Worm (Caenorhabditis elegans) whole organism, midembryonic: Measurements from ENCODE around the gene ptp-2.

Source experiments
- T22C8.4 ChIP-seq: fragments of 200-800 bp; sonication (Bioruptor generic); IDR thresholded peaks from 2 replicates; pipeline ENCODE4 v1.3.6; 2022; ENCODE audit warnings: missing genetic modification characterization, missing compliant biosample characterization
- cog-1 ChIP-seq: sonication (generic microtip); optimal IDR thresholded peaks from 2 replicates; lab custom pipeline; 2016; ENCODE audit warnings: missing genetic modification characterization, missing compliant biosample characterization
- flt-1 ChIP-seq: fragments of 200-800 bp; sonication (Bioruptor generic); IDR thresholded peaks from 2 replicates; pipeline ENCODE4 v1.3.6; 2022; ENCODE audit warnings: missing genetic modification characterization, missing compliant biosample characterization
- med-1 ChIP-seq: sonication (generic microtip); optimal IDR thresholded peaks from 2 replicates; lab custom pipeline; 2017; ENCODE audit warnings: missing genetic modification characterization, mild to moderate bottlenecking, missing compliant biosample characterization, antibody characterized with exemption, missing genetic modification reagents; ENCODE audit not compliant: insufficient read depth
- ref-1 ChIP-seq: fragments of 200-800 bp; sonication (Bioruptor generic); conservative IDR thresholded peaks from 2 replicates; pipeline ENCODE4 v1.3.6; 2022; ENCODE audit warnings: missing genetic modification reagents, missing genetic modification characterization, missing compliant biosample characterization
- tab-1 ChIP-seq: fragments of 200-800 bp; sonication (Bioruptor generic); IDR thresholded peaks from 2 replicates; pipeline ENCODE4 v1.3.6; 2022; ENCODE audit warnings: missing genetic modification characterization, missing compliant biosample characterization
- ztf-23 ChIP-seq: fragments of 200-800 bp; sonication (Bioruptor generic); IDR thresholded peaks from 2 replicates; pipeline ENCODE4 v1.3.6; 2022; ENCODE audit warnings: missing genetic modification reagents, missing genetic modification characterization, missing compliant biosample characterization
- ztf-29 ChIP-seq: fragments of 200-800 bp; sonication (Bioruptor generic); IDR thresholded peaks from 2 replicates; pipeline ENCODE4 v1.3.6; 2022; ENCODE audit warnings: missing genetic modification reagents, missing genetic modification characterization, missing compliant biosample characterization

ce11 chrII:5948681-5949080 is 30.2 kb downstream of the ptp-2 start:
- TF ChIP-seq cog-1 (tag; lab: Kevin White, UChicago) (no peak), ztf-29 (GFP tag; lab: Robert Waterston, UW) (no peak), T22C8.4 (GFP tag; lab: Robert Waterston, UW) (no peak), ref-1 (GFP tag; lab: Robert Waterston, UW) (no peak), flt-1 (no peak), tab-1 (GFP tag; lab: Robert Waterston, UW) (0 out of 2 replicates have a peak, but pooled peaks have one; percentile 19), ztf-23 (GFP tag; lab: Robert Waterston, UW) (no peak), med-1 (GFP tag; lab: Kevin White, UChicago) (no peak)
